Worm (Caenorhabditis elegans): ENCODE results near the gene athp-1.

The athp-1 gene

DNA sequence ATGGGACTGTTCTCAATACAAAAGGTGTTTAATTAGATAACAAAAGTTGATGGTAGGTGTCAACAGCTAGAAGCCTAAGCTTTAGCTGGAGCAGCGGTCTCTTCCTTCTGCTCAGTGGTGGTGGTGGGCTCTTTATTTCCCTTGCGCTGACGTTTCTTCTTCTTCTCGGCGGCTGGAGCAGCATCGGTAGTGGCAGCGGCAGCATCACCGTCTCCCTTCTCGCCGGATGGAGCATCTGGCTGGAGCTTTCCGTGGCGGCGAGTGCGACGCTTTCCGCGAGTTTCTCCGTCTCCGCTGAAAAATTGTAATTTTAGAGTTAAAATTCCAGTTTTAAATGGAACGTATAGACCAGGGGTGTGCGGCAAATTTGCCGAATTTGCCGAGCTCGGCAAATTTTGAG lies 14.5 kb upstream of the athp-1 start:
- no peak for TF ChIP-seq tbx-2 (tag; optimal IDR thresholded peaks at IDR 0.05)
- no peak for TF ChIP-seq nfya-1 (tag; optimal IDR thresholded peaks at IDR 0.05; ENCODE audit: insufficient read depth)
- no peak for TF ChIP-seq R02D3.7 (tag; optimal IDR thresholded peaks at IDR 0.05)
- no peak for TF ChIP-seq nhr-12 (tag; optimal IDR thresholded peaks at IDR 0.05)
- no peak for TF ChIP-seq nhr-76 (tag; optimal IDR thresholded peaks at IDR 0.05)
- TF ChIP-seq fkh-10 (GFP tag; optimal IDR thresholded peaks at IDR 0.05), result no peak
- no peak for TF ChIP-seq nhr-25 (tag; optimal IDR thresholded peaks at IDR 0.05)

ce11 chrIII:10868653-10869392 lies 12.7 kb upstream of the athp-1 start, which contains the start of the genes cey-4 and vps-50:
Gene cey-4 (minus strand): TSS chrIII:10868703.
Gene vps-50 (plus strand): TSS chrIII:10869193.
- TF ChIP-seq sea-2 (GFP tag; optimal IDR thresholded peaks at IDR 0.05), result no peak
- no peak for TF ChIP-seq eor-1 (tag; optimal IDR thresholded peaks at IDR 0.05)
- TF ChIP-seq hmg-11 (tag; optimal IDR thresholded peaks at IDR 0.05), result peak; percentile 59
- TF ChIP-seq fkh-2 (tag; optimal IDR thresholded peaks at IDR 0.05), result no peak
- no peak for TF ChIP-seq snpc-4 (tag; optimal IDR thresholded peaks at IDR 0.05)
- no peak for TF ChIP-seq ZK546.5 (tag; optimal IDR thresholded peaks at IDR 0.05)
- TF ChIP-seq elt-3 (tag; optimal IDR thresholded peaks at IDR 0.05), result no peak
- no peak for TF ChIP-seq ztf-4 (tag; optimal IDR thresholded peaks at IDR 0.05)
- TF ChIP-seq zag-1 (tag; optimal IDR thresholded peaks at IDR 0.05), result no peak
- TF ChIP-seq elt-2 (tag; optimal IDR thresholded peaks at IDR 0.05), result no peak
- TF ChIP-seq egl-5 (tag; optimal IDR thresholded peaks at IDR 0.05), result peak; percentile 13
- TF ChIP-seq nhr-11 (tag; optimal IDR thresholded peaks at IDR 0.05), result no peak
- TF ChIP-seq nhr-77 (tag; optimal IDR thresholded peaks at IDR 0.05), result no peak
- no peak for TF ChIP-seq ztf-11 (tag; optimal IDR thresholded peaks at IDR 0.05)
- no peak for TF ChIP-seq unc-62 (GFP tag; optimal IDR thresholded peaks at IDR 0.05)
- peak; percentile 27 for TF ChIP-seq pha-4 (tag; optimal IDR thresholded peaks at IDR 0.05)
- no peak for TF ChIP-seq ceh-82 (tag; optimal IDR thresholded peaks at IDR 0.05)
- TF ChIP-seq pqm-1 (tag; optimal IDR thresholded peaks at IDR 0.05), result no peak
- TF ChIP-seq jun-1 (tag; optimal IDR thresholded peaks at IDR 0.05), result no peak
- TF ChIP-seq mdl-1 (tag; optimal IDR thresholded peaks at IDR 0.05), result no peak
- no peak for TF ChIP-seq nhr-28 (tag; optimal IDR thresholded peaks at IDR 0.05)
- TF ChIP-seq elt-1 (tag; optimal IDR thresholded peaks at IDR 0.05), result no peak
- TF ChIP-seq nfya-1 (tag; optimal IDR thresholded peaks at IDR 0.05; ENCODE audit: insufficient read depth), result no peak
- TF ChIP-seq lin-39 (tag; optimal IDR thresholded peaks at IDR 0.05), result peak; percentile 53
- TF ChIP-seq daf-12 (tag; optimal IDR thresholded peaks at IDR 0.05), result no peak
- TF ChIP-seq tbx-2 (tag; optimal IDR thresholded peaks at IDR 0.05), result no peak
- TF ChIP-seq ceh-16 (tag; optimal IDR thresholded peaks at IDR 0.05), result no peak
- no peak for TF ChIP-seq nhr-43 (tag; optimal IDR thresholded peaks at IDR 0.05; ENCODE audit: poor library complexity, severe bottlenecking)
- no peak for TF ChIP-seq skn-1 (tag; optimal IDR thresholded peaks at IDR 0.05)
- no peak for TF ChIP-seq nhr-23 (tag; optimal IDR thresholded peaks at IDR 0.05)
- TF ChIP-seq aly-2 (tag; optimal IDR thresholded peaks at IDR 0.05), result no peak
- no peak for TF ChIP-seq R02D3.7 (tag; optimal IDR thresholded peaks at IDR 0.05)
- no peak for TF ChIP-seq lsy-12 (tag; optimal IDR thresholded peaks at IDR 0.05)
- peak; percentile 44 for TF ChIP-seq ceh-28 (tag; optimal IDR thresholded peaks at IDR 0.05)
- no peak for TF ChIP-seq egl-27 (tag; optimal IDR thresholded peaks at IDR 0.05)
- no peak for TF ChIP-seq nhr-12 (tag; optimal IDR thresholded peaks at IDR 0.05)
- no peak for TF ChIP-seq fos-1 (tag; optimal IDR thresholded peaks at IDR 0.05)
- TF ChIP-seq nhr-76 (tag; optimal IDR thresholded peaks at IDR 0.05), result no peak
- no peak for TF ChIP-seq ceh-9 (tag; optimal IDR thresholded peaks at IDR 0.05)
- TF ChIP-seq unc-39 (tag; optimal IDR thresholded peaks at IDR 0.05), result no peak
- TF ChIP-seq nhr-237 (tag; optimal IDR thresholded peaks at IDR 0.05), result no peak
- TF ChIP-seq lin-15B (tag; optimal IDR thresholded peaks at IDR 0.05), result peak; percentile 48

All from whole organism, L3 larva.